Worm (Caenorhabditis elegans) whole organism, L2 larva: ENCODE data around the gene ebax-1.

Source experiments
- egl-27 ChIP-seq: sonication (generic microtip); optimal IDR thresholded peaks from 3 replicates; lab custom pipeline; 2017; ENCODE audit warnings: missing biosample characterization, missing genetic modification reagents, missing genetic modification characterization
- nhr-11 ChIP-seq: fragments of 150-350 bp; optimal IDR thresholded peaks from 2 replicates; lab custom pipeline; 2014; ENCODE audit warnings: missing biosample characterization, missing genetic modification characterization
- sma-9 ChIP-seq, 2 experiments: fragments of 150-350 bp in 1 of 2; sonication (generic microtip) in 1 of 2; optimal IDR thresholded peaks; 2 replicates each; lab custom pipeline; 2014 to 2016; ENCODE audit warnings: missing genetic modification characterization in 2 of 2, mild to moderate bottlenecking in 1 of 2, missing biosample characterization in 1 of 2, missing compliant biosample characterization in 1 of 2, missing genetic modification reagents in 1 of 2, moderate library complexity in 1 of 2
- unc-55 ChIP-seq: fragments of 150-350 bp; sonication (generic microtip); optimal IDR thresholded peaks from 3 replicates; lab custom pipeline; 2014; ENCODE audit warnings: missing biosample characterization, missing genetic modification reagents, missing genetic modification characterization
- ztf-1 ChIP-seq: fragments of 200-800 bp; sonication (Bioruptor generic); conservative IDR thresholded peaks from 2 replicates; pipeline ENCODE4 v1.3.6; 2022; ENCODE audit warnings: missing genetic modification characterization, missing compliant biosample characterization

ce11 chrIV:10259557-10259956, 27.2 kb upstream of the ebax-1 start, which contains the start of gene F01G10.9:
- TF ChIP-seq ztf-1 (GFP tag; lab: Robert Waterston, UW): no peak
- TF ChIP-seq sma-9 (GFP tag; optimal IDR thresholded peaks at IDR 0.05; lab: Kevin White, UChicago): no peak
- TF ChIP-seq sma-9 (tag; optimal IDR thresholded peaks at IDR 0.05; lab: Kevin White, UChicago): no peak
- TF ChIP-seq egl-27 (tag; lab: Kevin White, UChicago): no peak
- no peak for TF ChIP-seq unc-55
- no peak for TF ChIP-seq nhr-11 (tag; lab: Kevin White, UChicago)
